Worm (Caenorhabditis elegans): ENCODE data around the gene Y66A7A.9.

The Y66A7A.9 gene

DNA sequence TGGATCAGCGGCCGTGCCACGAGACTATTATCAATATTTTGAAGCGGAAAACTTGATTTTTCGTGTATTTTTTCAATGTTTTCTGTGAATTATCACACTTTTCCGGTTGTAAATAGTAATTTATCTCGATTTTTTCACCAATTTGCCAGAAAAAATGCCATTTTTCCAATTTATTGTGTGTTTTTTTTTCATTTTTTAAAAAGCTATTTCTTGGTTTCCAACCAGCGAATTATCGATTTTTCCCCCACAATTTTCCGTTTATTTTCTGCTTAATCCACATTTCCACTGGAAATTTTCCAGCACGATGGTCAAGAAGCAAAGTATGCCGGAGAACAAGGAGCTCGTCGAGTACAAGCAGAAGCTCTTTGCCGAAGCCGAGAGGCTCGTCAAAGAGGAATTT is 44.4 kb downstream of the Y66A7A.9 start, which contains the start of gene psme-3:
psme-3 (plus strand) TSS at position 301 of the 400 bp plus-strand sequence.
- no peak for TF ChIP-seq egl-44 (GFP tag; IDR thresholded peaks at IDR 0.05)

DNA sequence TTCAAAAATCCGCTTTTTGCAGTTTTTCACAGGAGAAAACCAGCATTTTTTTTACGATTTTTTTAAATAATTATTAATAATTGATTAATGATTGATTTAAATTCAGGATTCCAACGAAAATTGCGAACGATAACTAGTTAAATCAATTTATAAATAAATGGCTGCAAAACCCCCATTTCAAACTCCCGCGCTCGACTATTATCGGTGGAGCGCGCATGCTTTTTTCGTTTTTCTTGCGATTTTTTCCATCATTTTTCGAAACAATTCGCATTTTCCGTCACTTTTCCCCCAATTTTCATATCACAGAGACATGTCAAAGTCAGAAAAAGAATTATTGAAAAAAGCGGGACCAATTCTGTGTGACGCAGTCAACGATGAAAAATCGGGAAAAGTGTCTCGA is 46.7 kb downstream of the Y66A7A.9 start, which contains the start of gene Y66D12A.10:
Y66D12A.10 (plus strand) TSS at position 273 of the 400 bp plus-strand sequence.
- TF ChIP-seq dpff-1 (tag; optimal IDR thresholded peaks at IDR 0.05) (no peak), F33H1.4 (GFP tag; IDR thresholded peaks at IDR 0.05) (0 out of 2 replicates have a peak, but pooled peaks have one; percentile 11), lin-35 (GFP tag; optimal IDR thresholded peaks at IDR 0.05) (peak in 1 of 3 experiments; percentile 84), dpl-1 (GFP tag; optimal IDR thresholded peaks at IDR 0.05) (peak; percentile 68), efl-1 (GFP tag; optimal IDR thresholded peaks at IDR 0.05) (peak; percentile 79), lir-1 (GFP tag; conservative IDR thresholded peaks at IDR 0.05) (no peak), F23B12.7 (tag; optimal IDR thresholded peaks at IDR 0.05; ENCODE audit: insufficient read depth) (peak; percentile 23), madf-10 (tag; optimal IDR thresholded peaks at IDR 0.05) (no peak), chd-7 (tag; optimal IDR thresholded peaks at IDR 0.05) (no peak), lin-54 (GFP tag; optimal IDR thresholded peaks at IDR 0.05) (peak; percentile 94), mcd-1 (GFP tag; IDR thresholded peaks at IDR 0.05) (peak; percentile 87), F55B11.4 (tag; optimal IDR thresholded peaks at IDR 0.05; ENCODE audit: borderline replicate concordance, insufficient read depth) (no peak), B0336.3 (GFP tag; IDR thresholded peaks at IDR 0.05) (no peak)

DNA sequence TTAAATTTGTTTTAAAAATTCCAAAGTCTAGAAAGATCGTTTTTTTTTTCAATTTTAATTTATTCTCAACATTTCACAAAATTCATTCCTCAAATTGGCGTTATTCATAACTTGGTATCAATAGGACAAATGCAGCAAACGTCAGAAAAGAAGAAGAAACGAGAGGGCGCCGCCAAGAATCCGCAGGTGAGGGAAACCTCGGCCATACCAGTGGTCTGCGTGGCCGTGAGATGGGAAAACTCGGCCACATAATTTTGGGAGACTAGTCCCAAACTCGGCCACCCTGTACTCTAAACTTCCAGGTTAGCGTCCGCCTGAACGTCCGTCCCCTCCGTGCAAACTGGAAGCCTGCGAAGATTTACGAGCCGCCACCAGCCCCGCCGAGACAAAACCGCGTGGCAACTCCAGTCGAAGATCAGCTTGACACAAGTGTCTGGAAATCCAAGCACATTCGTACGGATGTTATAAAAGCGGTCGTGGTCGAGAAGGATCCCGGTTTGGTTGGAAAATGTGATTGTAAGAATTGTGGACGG is 48.8 kb downstream of the Y66A7A.9 start, which contains the start of gene Y66D12A.11:
Y66D12A.11 (plus strand) TSS at position 51 of the 533 bp plus-strand sequence.
- TF ChIP-seq C17E4.6 (GFP tag; IDR thresholded peaks at IDR 0.05): no peak
- peak; percentile 63; the same call in 1 of the 2 replicates for TF ChIP-seq zfh-2 (GFP tag; conservative IDR thresholded peaks at IDR 0.05)

DNA sequence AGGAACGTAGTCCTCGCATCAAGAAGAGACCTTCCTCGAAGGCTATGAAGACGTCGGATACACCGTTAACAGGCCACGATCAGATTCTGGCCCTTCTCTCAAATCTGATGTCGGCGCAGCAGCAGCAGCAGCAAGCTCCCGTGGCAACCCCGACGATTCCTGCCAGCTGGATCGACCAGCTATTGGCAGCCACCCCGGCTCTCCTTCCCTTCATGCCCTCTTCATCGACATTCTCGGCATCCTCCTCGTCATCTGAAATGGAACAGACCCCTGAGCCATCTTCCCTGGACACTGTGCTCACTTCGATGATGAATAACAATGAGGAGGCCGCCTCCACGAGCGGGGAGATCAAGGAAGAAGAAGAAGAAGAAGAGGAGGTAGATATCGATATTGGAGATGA is 50.7 kb downstream of the Y66A7A.9 start:
- TF ChIP-seq ceh-27 (GFP tag; optimal IDR thresholded peaks at IDR 0.05): no peak
- TF ChIP-seq zfh-2 (GFP tag; conservative IDR thresholded peaks at IDR 0.05): peak; percentile 54; the same call in 1 of the 2 replicates
- TF ChIP-seq Y56A3A.18 (GFP tag; IDR thresholded peaks at IDR 0.05): no peak
- no peak for TF ChIP-seq chd-7 (tag; optimal IDR thresholded peaks at IDR 0.05)
- TF ChIP-seq egrh-3 (GFP tag; IDR thresholded peaks at IDR 0.05): peak; percentile 22; the same call in 1 of the 2 replicates
- no peak for TF ChIP-seq ceh-58 (GFP tag; IDR thresholded peaks at IDR 0.05)

All from whole organism, young adult.